Fruit fly (Drosophila melanogaster): ENCODE data around the gene Nsf2.

DNA sequence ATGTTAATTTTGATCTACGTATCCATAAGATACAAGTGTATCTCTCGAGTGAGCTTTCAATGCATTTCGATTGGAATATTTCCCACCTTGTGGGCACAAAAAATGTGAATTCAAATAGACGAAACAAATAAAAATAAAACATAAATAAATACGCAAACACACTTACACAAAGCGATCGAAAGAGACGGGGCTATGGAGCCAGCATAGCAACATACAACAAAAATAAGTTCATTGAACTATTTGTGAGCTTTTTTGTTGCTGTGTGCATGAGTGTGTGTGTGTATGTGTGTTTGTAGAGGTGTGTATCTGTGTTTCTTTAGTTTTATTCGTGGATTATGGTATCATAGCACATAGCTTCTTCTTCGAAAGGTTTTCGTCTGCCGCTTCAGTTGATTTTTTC lies 17.3 kb downstream of the Nsf2 start:
- TF ChIP-seq OdsH (GFP tag; optimal IDR thresholded peaks at IDR 0.05) = no peak
- TF ChIP-seq CG15336 (GFP tag; IDR thresholded peaks at IDR 0.05) = no peak
- no peak for TF ChIP-seq CG6854 (GFP tag; optimal IDR thresholded peaks at IDR 0.05)
- TF ChIP-seq pdm3 (GFP tag; optimal IDR thresholded peaks at IDR 0.05) = no peak
- TF ChIP-seq dac (GFP tag; optimal IDR thresholded peaks at IDR 0.05) = no peak
- no peak for TF ChIP-seq Sox102F (GFP tag; optimal IDR thresholded peaks at IDR 0.05)
- no peak for TF ChIP-seq Blimp-1 (GFP tag; optimal IDR thresholded peaks at IDR 0.05)

Measured in whole organism, prepupa.